Fruit fly (Drosophila melanogaster): ENCODE results near the gene Mob2.

DNA sequence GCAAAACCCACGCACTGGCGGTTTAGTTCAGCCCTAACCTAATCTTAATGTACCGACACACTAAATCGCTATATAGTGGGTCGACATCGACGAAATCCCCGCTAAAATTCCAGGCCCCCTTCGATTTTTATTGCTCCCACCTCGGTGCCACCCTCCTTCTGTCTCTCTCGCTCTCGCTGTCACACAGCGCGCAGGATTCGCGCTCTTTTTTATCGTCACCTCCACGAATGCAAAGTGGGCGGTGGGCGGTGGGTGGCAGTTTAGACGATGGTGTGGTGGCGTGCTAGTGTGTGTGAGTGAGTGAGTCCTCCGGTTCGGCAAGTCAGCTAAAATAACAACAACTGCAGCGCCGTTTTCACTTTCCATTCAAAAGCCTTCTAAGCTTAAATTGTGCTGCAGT, 40.0 kb upstream of the Mob2 start:
- TF ChIP-seq EcR (GFP tag; optimal IDR thresholded peaks at IDR 0.05) (no peak), CG32121 (GFP tag; IDR thresholded peaks at IDR 0.05) (no peak), CG10348 (GFP tag; IDR thresholded peaks at IDR 0.05) (no peak)

Data from whole organism, pupa.